Fruit fly (Drosophila melanogaster) whole organism, wandering third instar larva: ENCODE results near the gene CG1529.
A peak's percentile ranks its signal among the peaks of the same experiment; 100 is the strongest.

Source experiments
- Abd-B ChIP-seq: fragments of >200 bp; optimal IDR thresholded peaks from 2 replicates; lab custom pipeline; 2017; ENCODE audit warnings: missing biosample characterization, missing genetic modification characterization
- CrebA ChIP-seq: fragments of 200-800 bp; sonication (Bioruptor generic); optimal IDR thresholded peaks from 2 replicates; lab custom pipeline; 2016; ENCODE audit warnings: missing biosample characterization, mild to moderate bottlenecking, missing genetic modification characterization, borderline replicate concordance
- Dif ChIP-seq: fragments of 200-275, 200-300 bp; sonication (Bioruptor generic); optimal IDR thresholded peaks from 2 replicates; lab custom pipeline; 2018; ENCODE audit warnings: missing biosample characterization, missing genetic modification characterization; ENCODE audit not compliant: partially characterized antibody
- GATAd ChIP-seq: sonication (Bioruptor generic); optimal IDR thresholded peaks from 2 replicates; lab custom pipeline; 2016; ENCODE audit warnings: missing biosample characterization, missing genetic modification characterization
- HLH106 ChIP-seq: fragments of 200-800 bp; optimal IDR thresholded peaks from 3 replicates; lab custom pipeline; 2019; ENCODE audit warnings: missing biosample characterization, mild to moderate bottlenecking, missing genetic modification characterization, moderate library complexity
- Hnf4 ChIP-seq: fragments of 200-800 bp; sonication (Bioruptor generic); optimal IDR thresholded peaks from 2 replicates; lab custom pipeline; 2016; ENCODE audit warnings: missing biosample characterization, mild to moderate bottlenecking, missing genetic modification characterization
- Hr78 ChIP-seq: fragments of >200 bp; optimal IDR thresholded peaks from 2 replicates; lab custom pipeline; 2017; ENCODE audit warnings: missing biosample characterization, missing genetic modification characterization
- Hr83 ChIP-seq: fragments of 200-300 bp; sonication (Bioruptor generic); optimal IDR thresholded peaks from 2 replicates; lab custom pipeline; 2016; ENCODE audit warnings: missing biosample characterization, mild to moderate bottlenecking, missing genetic modification characterization, moderate library complexity; ENCODE audit not compliant: poor library complexity, severe bottlenecking
- Jra ChIP-seq: sonication (Bioruptor generic); optimal IDR thresholded peaks from 2 replicates; lab custom pipeline; 2016; ENCODE audit warnings: missing biosample characterization, missing genetic modification characterization
- Mio ChIP-seq: sonication (Bioruptor generic); optimal IDR thresholded peaks from 2 replicates; lab custom pipeline; 2016; ENCODE audit warnings: missing biosample characterization, missing genetic modification characterization
- N ChIP-seq: fragments of >200 bp; optimal IDR thresholded peaks from 2 replicates; lab custom pipeline; 2018; ENCODE audit warnings: missing biosample characterization, missing external identifiers, missing genetic modification characterization
- OdsH ChIP-seq: fragments of 200-800 bp; sonication (Bioruptor generic); optimal IDR thresholded peaks from 2 replicates; lab custom pipeline; 2016; ENCODE audit warnings: missing biosample characterization, mild to moderate bottlenecking, missing genetic modification characterization
- Rel ChIP-seq, 2 experiments: fragments of 200-800 bp; sonication (Bioruptor generic) in 1 of 2; optimal IDR thresholded peaks; 2 replicates in 1 of 2; 3 replicates in 1 of 2; lab custom pipeline; 2016 to 2019; ENCODE audit warnings: mild to moderate bottlenecking in 2 of 2, missing biosample characterization in 2 of 2, missing genetic modification characterization in 2 of 2, moderate library complexity in 1 of 2
- Sp1 ChIP-seq: fragments of 200-800 bp; sonication (Bioruptor generic); optimal IDR thresholded peaks from 3 replicates; lab custom pipeline; 2019; ENCODE audit warnings: missing biosample characterization, mild to moderate bottlenecking, missing genetic modification characterization, moderate library complexity
- Vsx2 ChIP-seq: fragments of 200-300, 225-300 bp; sonication (Bioruptor generic); optimal IDR thresholded peaks from 2 replicates; lab custom pipeline; 2018; ENCODE audit warnings: missing biosample characterization, missing genetic modification characterization; ENCODE audit not compliant: partially characterized antibody
- br ChIP-seq: fragments of 200-800 bp; sonication (Bioruptor generic); optimal IDR thresholded peaks from 2 replicates; lab custom pipeline; 2016; ENCODE audit warnings: missing biosample characterization, missing genetic modification characterization
- brk ChIP-seq: fragments of 200-800 bp; sonication (Bioruptor generic); optimal IDR thresholded peaks from 2 replicates; lab custom pipeline; 2016; ENCODE audit warnings: missing biosample characterization, mild to moderate bottlenecking, missing genetic modification characterization
- dl ChIP-seq, 2 experiments: fragments of 175-275, 200-275 bp in 1 of 2; fragments of 200-275 bp in 1 of 2; sonication (Bioruptor generic); optimal IDR thresholded peaks; lab custom pipeline; 2018; ENCODE audit warnings: mild to moderate bottlenecking in 2 of 2, missing biosample characterization in 2 of 2, missing genetic modification characterization in 2 of 2, moderate library complexity in 2 of 2; ENCODE audit not compliant: partially characterized antibody in 2 of 2, insufficient read depth in 1 of 2
- dmrt93B ChIP-seq: fragments of 200-800 bp; sonication (Bioruptor generic); optimal IDR thresholded peaks from 2 replicates; lab custom pipeline; 2018; ENCODE audit warnings: missing biosample characterization, mild to moderate bottlenecking, missing genetic modification characterization
- dsf ChIP-seq: sonication (Bioruptor generic); optimal IDR thresholded peaks from 2 replicates; lab custom pipeline; 2016; ENCODE audit warnings: missing biosample characterization, missing genetic modification characterization, borderline replicate concordance
- foxo ChIP-seq, 2 experiments: fragments of 200-800 bp; sonication (Bioruptor generic); optimal IDR thresholded peaks; 2 replicates in 1 of 2; 3 replicates in 1 of 2; lab custom pipeline; 2016 to 2017; ENCODE audit warnings: missing biosample characterization in 2 of 2, missing genetic modification characterization in 2 of 2
- fru ChIP-seq: fragments of 200-800 bp; sonication (Bioruptor generic); optimal IDR thresholded peaks from 3 replicates; lab custom pipeline; 2016; ENCODE audit warnings: missing biosample characterization, mild to moderate bottlenecking, missing genetic modification characterization
- h ChIP-seq: fragments of 200-800 bp; sonication (Bioruptor generic); optimal IDR thresholded peaks from 3 replicates; lab custom pipeline; 2016; ENCODE audit warnings: missing biosample characterization, mild to moderate bottlenecking, missing genetic modification characterization
- jim ChIP-seq: fragments of 175-275, 200-325 bp; sonication (Bioruptor generic); optimal IDR thresholded peaks from 2 replicates; lab custom pipeline; 2016; ENCODE audit warnings: missing biosample characterization, mild to moderate bottlenecking, missing genetic modification characterization
- lola ChIP-seq: fragments of >200 bp; optimal IDR thresholded peaks from 2 replicates; lab custom pipeline; 2017; ENCODE audit warnings: missing biosample characterization, missing genetic modification characterization
- psq ChIP-seq: fragments of 200-800 bp; sonication (Bioruptor generic); optimal IDR thresholded peaks from 3 replicates; lab custom pipeline; 2017; ENCODE audit warnings: missing biosample characterization, mild to moderate bottlenecking, missing genetic modification characterization, moderate library complexity
- rgr ChIP-seq: fragments of 200-800 bp; sonication (Bioruptor generic); optimal IDR thresholded peaks from 3 replicates; lab custom pipeline; 2016; ENCODE audit warnings: missing biosample characterization, mild to moderate bottlenecking, missing genetic modification characterization
- sage ChIP-seq: fragments of 200-800 bp; sonication (Bioruptor generic); optimal IDR thresholded peaks from 2 replicates; lab custom pipeline; 2016; ENCODE audit warnings: missing biosample characterization, mild to moderate bottlenecking, missing genetic modification characterization
- sv ChIP-seq: fragments of 200-800 bp; sonication (Bioruptor generic); optimal IDR thresholded peaks from 3 replicates; lab custom pipeline; 2016; ENCODE audit warnings: missing biosample characterization, missing genetic modification characterization
- tai ChIP-seq: sonication (Bioruptor generic); optimal IDR thresholded peaks from 2 replicates; lab custom pipeline; 2016; ENCODE audit warnings: missing biosample characterization, missing genetic modification characterization
- usp ChIP-seq: fragments of >200 bp; optimal IDR thresholded peaks from 2 replicates; lab custom pipeline; 2017; ENCODE audit warnings: missing biosample characterization, missing genetic modification characterization
- woc ChIP-seq: sonication (Bioruptor generic); optimal IDR thresholded peaks from 2 replicates; lab custom pipeline; 2016; ENCODE audit warnings: missing biosample characterization, mild to moderate bottlenecking, missing genetic modification characterization

CG1529 gene

dm6 chrX:21067908-21068307 is 36.2 kb upstream of the CG1529 start:
- TF ChIP-seq fru (GFP tag; lab: Kevin White, UChicago) (peak; percentile 8), HLH106 (no peak), Vsx2 (GFP tag; lab: Kevin White, UChicago) (no peak), psq (peak; percentile 6), tai (GFP tag; lab: Kevin White, UChicago) (peak; percentile 1), rgr (GFP tag; lab: Kevin White, UChicago) (no peak), brk (GFP tag; lab: Kevin White, UChicago) (peak; percentile 33), GATAd (GFP tag; lab: Kevin White, UChicago) (no peak), h (GFP tag; lab: Kevin White, UChicago) (no peak), jim (GFP tag; lab: Kevin White, UChicago) (no peak), woc (GFP tag; lab: Kevin White, UChicago) (no peak), dl (GFP tag; optimal IDR thresholded peaks at IDR 0.05; lab: Kevin White, UChicago; ENCODE audit: insufficient read depth in 1 of 2, partially characterized antibody in 2 of 2) (no peak), Hr83 (GFP tag; lab: Kevin White, UChicago) (no peak), Jra (GFP tag; lab: Kevin White, UChicago) (no peak), dmrt93B (GFP tag; lab: Kevin White, UChicago) (peak; percentile 22), OdsH (GFP tag; lab: Kevin White, UChicago) (no peak), Sp1 (GFP tag; lab: Kevin White, UChicago) (no peak), Hnf4 (GFP tag; lab: Kevin White, UChicago) (no peak), foxo (GFP tag; optimal IDR thresholded peaks at IDR 0.05; lab: Kevin White, UChicago) (peak in 1 of 2 experiments; percentile 19), CrebA (GFP tag; lab: Kevin White, UChicago) (no peak), Hr78 (GFP tag; lab: Kevin White, UChicago) (no peak)

- TF ChIP-seq dsf (GFP tag; lab: Kevin White, UChicago) (no peak), brk (GFP tag; lab: Kevin White, UChicago) (no peak), GATAd (GFP tag; lab: Kevin White, UChicago) (no peak), N (GFP tag; lab: Kevin White, UChicago) (no peak), fru (GFP tag; lab: Kevin White, UChicago) (no peak), sage (GFP tag; lab: Kevin White, UChicago) (no peak), Abd-B (GFP tag; lab: Kevin White, UChicago) (no peak), lola (GFP tag; lab: Kevin White, UChicago) (no peak), HLH106 (no peak), jim (GFP tag; lab: Kevin White, UChicago) (no peak), woc (GFP tag; lab: Kevin White, UChicago) (no peak), foxo (GFP tag; optimal IDR thresholded peaks at IDR 0.05; lab: Kevin White, UChicago) (no peak), psq (no peak), Rel (GFP tag; optimal IDR thresholded peaks at IDR 0.05; lab: Kevin White, UChicago) (no peak), Rel (tag; optimal IDR thresholded peaks at IDR 0.05; lab: Kevin White, UChicago) (peak; percentile 7), Mio (GFP tag; lab: Kevin White, UChicago) (no peak), CrebA (GFP tag; lab: Kevin White, UChicago) (no peak), tai (GFP tag; lab: Kevin White, UChicago) (no peak), sv (GFP tag; lab: Kevin White, UChicago) (no peak), Dif (GFP tag; lab: Kevin White, UChicago) (peak; percentile 57), br (no peak), Vsx2 (GFP tag; lab: Kevin White, UChicago) (no peak), usp (GFP tag; lab: Kevin White, UChicago) (no peak), dl (GFP tag; optimal IDR thresholded peaks at IDR 0.05; lab: Kevin White, UChicago; ENCODE audit: insufficient read depth in 1 of 2, partially characterized antibody in 2 of 2) (peak; percentile 24 to 61), Hnf4 (GFP tag; lab: Kevin White, UChicago) (no peak)
These were observed 35.7 kb upstream of the CG1529 start, which contains the start of gene CG32512 for dm6 chrX:21067474-21067873. TSS of gene CG32512 (minus strand) at chrX:21067540.

- TF ChIP-seq Hr83 (GFP tag; lab: Kevin White, UChicago) (peak; percentile 1), sage (GFP tag; lab: Kevin White, UChicago) (no peak)
These were observed 34.0 kb upstream of the CG1529 start for dm6 chrX:21065775-21066174.
